Worm (Caenorhabditis elegans): ENCODE results near the gene abt-1.

DNA sequence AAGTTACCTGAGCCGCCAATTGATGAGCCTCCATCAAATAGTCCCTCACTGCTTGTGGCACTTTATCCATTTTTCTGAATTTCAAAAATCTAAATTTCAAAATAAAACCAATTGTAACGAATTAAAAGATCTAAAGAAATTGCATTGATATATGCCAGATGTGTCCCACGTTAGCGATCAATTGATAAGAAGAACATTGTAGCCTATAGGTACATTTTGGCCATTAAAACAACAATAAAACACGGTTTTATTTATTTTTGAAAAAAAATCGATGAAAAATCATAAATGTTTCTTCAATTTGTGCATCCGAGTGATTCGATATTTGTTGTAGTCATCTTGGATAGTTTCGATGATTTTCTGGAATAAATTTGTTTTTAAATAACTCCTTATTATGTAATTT lies 24.3 kb upstream of the abt-1 start, which contains the start of gene ech-8:
- TF ChIP-seq tbx-37 (GFP tag; conservative IDR thresholded peaks at IDR 0.05) (no peak), ama-1 (optimal IDR thresholded peaks at IDR 0.05) (no peak), pes-1 (GFP tag; IDR thresholded peaks at IDR 0.05) (no peak), aly-1 (tag; optimal IDR thresholded peaks at IDR 0.05) (no peak), hnd-1 (tag; optimal IDR thresholded peaks at IDR 0.05) (no peak)

Measured in whole organism, early embryonic.